Worm (Caenorhabditis elegans): ENCODE results near the gene Y73C8B.1.

DNA sequence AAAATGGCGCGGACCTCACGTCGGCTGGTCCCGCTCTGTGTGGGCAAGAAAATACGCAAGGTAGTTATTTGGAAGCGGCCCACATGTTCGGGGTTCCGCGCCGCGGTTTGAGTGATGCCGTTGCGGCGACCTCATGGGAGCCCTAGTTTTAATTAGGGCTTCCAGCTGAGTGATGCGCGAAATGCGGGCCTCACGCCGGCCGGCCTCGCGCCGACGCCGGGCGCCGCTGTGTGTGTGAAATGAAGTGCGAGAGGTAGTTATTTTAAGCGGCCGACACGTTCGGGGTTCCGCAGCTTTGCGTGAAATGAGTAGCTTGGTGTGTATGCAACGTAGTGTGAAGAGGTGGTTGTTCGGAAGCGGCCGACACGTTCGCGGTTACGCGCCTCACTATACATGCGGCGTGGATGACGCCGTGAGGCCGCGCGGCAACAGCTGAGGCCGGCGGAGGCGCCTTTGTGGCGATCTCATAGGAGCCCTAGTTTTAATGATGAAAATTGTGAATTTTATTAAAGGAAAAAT lies 46.7 kb downstream of the Y73C8B.1 start:
- TF ChIP-seq mab-9 (GFP tag; IDR thresholded peaks at IDR 0.05) (no peak), lin-35 (GFP tag; optimal IDR thresholded peaks at IDR 0.05) (no peak), pqm-1 (tag; optimal IDR thresholded peaks at IDR 0.05) (no peak), ceh-8 (GFP tag; optimal IDR thresholded peaks at IDR 0.05) (no peak), ztf-4 (tag; optimal IDR thresholded peaks at IDR 0.05) (no peak)
